Worm (Caenorhabditis elegans) whole organism, early embryonic: ENCODE data around the gene ttll-5.

Source experiments
- B0310.2 ChIP-seq: sonication (generic microtip); optimal IDR thresholded peaks from 2 replicates; lab custom pipeline; 2016; ENCODE audit warnings: mild to moderate bottlenecking, missing genetic modification characterization, missing compliant biosample characterization
- ama-1 ChIP-seq: fragments of 150-350 bp; optimal IDR thresholded peaks from 2 replicates; lab custom pipeline; 2014
- flt-1 ChIP-seq: fragments of 200-800 bp; sonication (Bioruptor generic); IDR thresholded peaks from 2 replicates; pipeline ENCODE4 v1.3.6; 2022; ENCODE audit warnings: missing genetic modification characterization, missing compliant biosample characterization
- hmbx-1 ChIP-seq: sonication (generic microtip); optimal IDR thresholded peaks from 2 replicates; lab custom pipeline; 2016; ENCODE audit warnings: mild to moderate bottlenecking, missing genetic modification characterization, missing compliant biosample characterization
- hmg-4 ChIP-seq: fragments of 200-800 bp; sonication (Bioruptor generic); optimal IDR thresholded peaks from 2 replicates; lab custom pipeline; 2018; ENCODE audit warnings: mild to moderate bottlenecking, missing genetic modification characterization, missing compliant biosample characterization
- hnd-1 ChIP-seq: sonication (generic microtip); optimal IDR thresholded peaks from 2 replicates; lab custom pipeline; 2016; ENCODE audit warnings: missing genetic modification characterization, missing compliant biosample characterization
- pes-1 ChIP-seq: fragments of 200-800 bp; sonication (Bioruptor generic); IDR thresholded peaks from 2 replicates; pipeline ENCODE4 v1.3.6; 2022; ENCODE audit warnings: missing genetic modification reagents, missing genetic modification characterization, missing compliant biosample characterization
- tra-4 ChIP-seq: sonication (generic microtip); optimal IDR thresholded peaks from 2 replicates; lab custom pipeline; 2017; ENCODE audit warnings: missing genetic modification characterization, missing compliant biosample characterization

- no peak for TF ChIP-seq ama-1 (lab: Kevin White, UChicago)
- no peak for TF ChIP-seq hmg-4 (GFP tag; lab: Kevin White, UChicago)
- TF ChIP-seq hmbx-1 (tag; lab: Kevin White, UChicago), result no peak
- TF ChIP-seq flt-1 (GFP tag; lab: Robert Waterston, UW), result no peak
- TF ChIP-seq pes-1 (GFP tag; lab: Robert Waterston, UW), result no peak
- no peak for TF ChIP-seq hnd-1 (tag; lab: Kevin White, UChicago)
- no peak for TF ChIP-seq tra-4 (tag; lab: Kevin White, UChicago)
- TF ChIP-seq B0310.2 (tag; lab: Kevin White, UChicago), result no peak
Observed at ce11 chrV:11545227-11545626, 36.4 kb downstream of the ttll-5 start, which contains the start of gene F38B7.10.
